Worm (Caenorhabditis elegans): Measurements from ENCODE around the gene Y38H6C.9.

- TF ChIP-seq nhr-28 (tag; optimal IDR thresholded peaks at IDR 0.05) (no peak), ces-1 (GFP tag; optimal IDR thresholded peaks at IDR 0.05) (no peak), blmp-1 (tag; optimal IDR thresholded peaks at IDR 0.05) (no peak), unc-62 (GFP tag; optimal IDR thresholded peaks at IDR 0.05) (no peak), lsy-2 (tag; optimal IDR thresholded peaks at IDR 0.05) (no peak)
Measured at ce11 chrV:20517005-20517404, 5.1 kb downstream of the Y38H6C.9 start.
